Fruit fly (Drosophila melanogaster) whole organism, embryonic: Measurements from ENCODE around the gene Ino80.

Experiments used
- CG10959 ChIP-seq: fragments of 200-800 bp; sonication (Bioruptor generic); IDR thresholded peaks from 2 replicates; pipeline ENCODE4 v1.3.6; 2022; ENCODE audit warnings: missing biosample characterization, missing genetic modification characterization
- CG15073 ChIP-seq: fragments of 200-800 bp; sonication (Bioruptor generic); optimal IDR thresholded peaks from 2 replicates; lab custom pipeline; 2016; ENCODE audit warnings: missing biosample characterization, missing genetic modification characterization
- CG15479 ChIP-seq: fragments of 200-800 bp; sonication (Bioruptor generic); optimal IDR thresholded peaks from 3 replicates; lab custom pipeline; 2019; ENCODE audit warnings: missing biosample characterization, mild to moderate bottlenecking, missing genetic modification characterization, moderate library complexity
- CG15696 ChIP-seq: fragments of 200-800 bp; sonication (Bioruptor generic); optimal IDR thresholded peaks from 2 replicates; lab custom pipeline; 2019; ENCODE audit warnings: missing biosample characterization, mild to moderate bottlenecking, missing genetic modification characterization, moderate library complexity
- CG1603 ChIP-seq: fragments of 200-800 bp; sonication (Bioruptor generic); optimal IDR thresholded peaks from 2 replicates; lab custom pipeline; 2019; ENCODE audit warnings: missing biosample characterization, mild to moderate bottlenecking, missing genetic modification characterization, moderate library complexity
- CG17361 ChIP-seq: fragments of 200-800 bp; sonication (Bioruptor generic); IDR thresholded peaks from 3 replicates; pipeline ENCODE4 v1.3.6; 2022; ENCODE audit warnings: missing biosample characterization, missing genetic modification characterization
- CG17568 ChIP-seq: fragments of 200-800 bp; sonication (Bioruptor generic); optimal IDR thresholded peaks from 2 replicates; lab custom pipeline; 2018; ENCODE audit warnings: missing biosample characterization, mild to moderate bottlenecking, missing genetic modification characterization, moderate library complexity
- CG2875 ChIP-seq: fragments of 200-800 bp; sonication (Bioruptor generic); optimal IDR thresholded peaks from 2 replicates; lab custom pipeline; 2017; ENCODE audit warnings: missing biosample characterization, mild to moderate bottlenecking, missing genetic modification characterization, missing genetic modification reagents
- CG31365 ChIP-seq: fragments of 200-800 bp; sonication (Bioruptor generic); optimal IDR thresholded peaks from 2 replicates; lab custom pipeline; 2018; ENCODE audit warnings: missing biosample characterization, mild to moderate bottlenecking, missing genetic modification characterization
- CG32772 ChIP-seq: fragments of 200-800 bp; sonication (Bioruptor generic); IDR thresholded peaks from 2 replicates; pipeline ENCODE4 v1.3.6; 2022; ENCODE audit warnings: missing biosample characterization, missing genetic modification characterization
- CG3838 ChIP-seq: fragments of 200-800 bp; sonication (Bioruptor generic); optimal IDR thresholded peaks from 3 replicates; lab custom pipeline; 2016; ENCODE audit warnings: missing biosample characterization, missing genetic modification characterization
- CG3995 ChIP-seq: fragments of 200-800 bp; sonication (Bioruptor generic); optimal IDR thresholded peaks from 3 replicates; lab custom pipeline; 2016; ENCODE audit warnings: missing biosample characterization, missing genetic modification characterization
- CG43689 ChIP-seq: fragments of 200-800 bp; sonication (Bioruptor generic); IDR thresholded peaks from 2 replicates; pipeline ENCODE4 v1.3.6; 2022; ENCODE audit warnings: missing biosample characterization, missing genetic modification characterization
- CG4854 ChIP-seq: fragments of 200-800 bp; sonication (Bioruptor generic); optimal IDR thresholded peaks from 2 replicates; lab custom pipeline; 2016; ENCODE audit warnings: missing biosample characterization, missing genetic modification characterization, inconsistent platforms
- Camta ChIP-seq: fragments of 200-800 bp; sonication (Bioruptor generic); optimal IDR thresholded peaks from 2 replicates; lab custom pipeline; 2016; ENCODE audit warnings: missing biosample characterization, missing genetic modification characterization
- D ChIP-seq, 2 experiments: fragments of 200-800 bp in 1 of 2; fragments of >200 bp in 1 of 2; sonication (Bioruptor generic) in 1 of 2; optimal IDR thresholded peaks; 2 replicates in 1 of 2; 3 replicates in 1 of 2; lab custom pipeline; 2017; ENCODE audit warnings: mild to moderate bottlenecking in 1 of 2, missing biosample characterization in 1 of 2, missing genetic modification characterization in 1 of 2, missing genetic modification reagents in 1 of 2
- Dek ChIP-seq: fragments of 200-800 bp; sonication (Bioruptor generic); optimal IDR thresholded peaks from 3 replicates; lab custom pipeline; 2019; ENCODE audit warnings: missing biosample characterization, mild to moderate bottlenecking, missing genetic modification characterization, moderate library complexity
- Dfd ChIP-seq, 2 experiments: fragments of >200 bp; optimal IDR thresholded peaks; 2 replicates each; lab custom pipeline; 2017; ENCODE audit warnings: missing biosample characterization in 2 of 2, missing genetic modification characterization in 2 of 2
- Dip2 ChIP-seq: fragments of 200-800 bp; sonication (Bioruptor generic); IDR thresholded peaks from 2 replicates; pipeline ENCODE4 v1.3.6; 2022; ENCODE audit warnings: missing biosample characterization, missing genetic modification characterization
- H15 ChIP-seq: fragments of 200-800 bp; sonication (Bioruptor generic); IDR thresholded peaks from 3 replicates; pipeline ENCODE4 v1.3.6; 2022; ENCODE audit warnings: missing biosample characterization, missing genetic modification characterization
- Hr3 ChIP-seq: fragments of 200-800 bp; sonication (Bioruptor generic); optimal IDR thresholded peaks from 3 replicates; lab custom pipeline; 2016; ENCODE audit warnings: missing biosample characterization, missing genetic modification characterization
- Hsf ChIP-seq: fragments of 200-800 bp; sonication (Bioruptor generic); optimal IDR thresholded peaks from 3 replicates; lab custom pipeline; 2016; ENCODE audit warnings: missing biosample characterization, missing genetic modification characterization
- Mad ChIP-seq: fragments of 200-800 bp; sonication (Bioruptor generic); optimal IDR thresholded peaks from 2 replicates; lab custom pipeline; 2016; ENCODE audit warnings: missing biosample characterization, missing genetic modification characterization
- Neu2 ChIP-seq: fragments of 200-800 bp; sonication (Bioruptor generic); optimal IDR thresholded peaks from 3 replicates; lab custom pipeline; 2016; ENCODE audit warnings: missing biosample characterization, missing genetic modification characterization, borderline replicate concordance
- ab ChIP-seq: fragments of 200-800 bp; sonication (Bioruptor generic); optimal IDR thresholded peaks from 2 replicates; lab custom pipeline; 2016; ENCODE audit warnings: missing biosample characterization, missing genetic modification characterization
- ara ChIP-seq: fragments of 200-800 bp; sonication (Bioruptor generic); IDR thresholded peaks from 2 replicates; pipeline ENCODE4 v1.3.6; 2022; ENCODE audit warnings: missing biosample characterization, missing genetic modification characterization
- bab2 ChIP-seq: fragments of 200-800 bp; sonication (Bioruptor generic); optimal IDR thresholded peaks from 2 replicates; lab custom pipeline; 2016; ENCODE audit warnings: missing biosample characterization, missing genetic modification characterization
- cad ChIP-seq: fragments of >200 bp; optimal IDR thresholded peaks from 2 replicates; lab custom pipeline; 2017; ENCODE audit warnings: missing biosample characterization, missing genetic modification characterization
- chn ChIP-seq: fragments of 200-800 bp; sonication (Bioruptor generic); optimal IDR thresholded peaks from 2 replicates; lab custom pipeline; 2016; ENCODE audit warnings: missing biosample characterization, missing genetic modification characterization
- crp ChIP-seq, 2 experiments: fragments of 200-800 bp; sonication (Bioruptor generic); optimal IDR thresholded peaks; 2 replicates in 1 of 2; 3 replicates in 1 of 2; lab custom pipeline; 2017; ENCODE audit warnings: missing biosample characterization in 2 of 2, missing genetic modification characterization in 2 of 2, mild to moderate bottlenecking in 1 of 2, moderate library complexity in 1 of 2
- dan ChIP-seq: fragments of 200-800 bp; sonication (Bioruptor generic); IDR thresholded peaks from 2 replicates; pipeline ENCODE4 v1.3.6; 2022; ENCODE audit warnings: missing biosample characterization, missing genetic modification characterization
- emc ChIP-seq: fragments of 200-800 bp; sonication (Bioruptor generic); optimal IDR thresholded peaks from 2 replicates; lab custom pipeline; 2016; ENCODE audit warnings: missing biosample characterization, missing genetic modification characterization
- fd64A ChIP-seq: fragments of 200-800 bp; sonication (Bioruptor generic); optimal IDR thresholded peaks from 3 replicates; lab custom pipeline; 2018; ENCODE audit warnings: missing biosample characterization, mild to moderate bottlenecking, missing genetic modification characterization
- gfzf ChIP-seq: fragments of 200-800 bp; sonication (Bioruptor generic); optimal IDR thresholded peaks from 2 replicates; lab custom pipeline; 2016; ENCODE audit warnings: missing biosample characterization, mild to moderate bottlenecking, missing genetic modification characterization, moderate library complexity
- grn ChIP-seq: fragments of 200-800 bp; sonication (Bioruptor generic); optimal IDR thresholded peaks from 3 replicates; lab custom pipeline; 2017; ENCODE audit warnings: missing biosample characterization, missing genetic modification characterization
- jumu ChIP-seq: fragments of 200-800 bp; sonication (Bioruptor generic); optimal IDR thresholded peaks from 3 replicates; lab custom pipeline; 2016; ENCODE audit warnings: missing biosample characterization, missing genetic modification characterization
- kay ChIP-seq: fragments of 200-800 bp; sonication (Bioruptor generic); optimal IDR thresholded peaks from 2 replicates; lab custom pipeline; 2016; ENCODE audit warnings: missing biosample characterization, missing genetic modification characterization
- otp ChIP-seq: fragments of 200-800 bp; sonication (Bioruptor generic); IDR thresholded peaks from 3 replicates; pipeline ENCODE4, ENCODE4 v1.3.6; 2022; ENCODE audit warnings: missing biosample characterization, missing genetic modification characterization
- pan ChIP-seq, 4 experiments: fragments of >200 bp in 3 of 4; fragments of 200-800 bp in 1 of 4; sonication (Bioruptor generic) in 1 of 4; optimal IDR thresholded peaks in 3 of 4; IDR thresholded peaks in 1 of 4; 2 replicates each; pipeline versions ENCODE4 v1.3.6 to Lab custom; 2017 to 2022; ENCODE audit warnings: missing biosample characterization in 2 of 4, missing genetic modification characterization in 2 of 4, mixed read lengths in 1 of 4
- pnt ChIP-seq: fragments of 200-800 bp; sonication (Bioruptor generic); optimal IDR thresholded peaks from 3 replicates; lab custom pipeline; 2016; ENCODE audit warnings: missing biosample characterization, missing genetic modification characterization
- prd ChIP-seq, 3 experiments: fragments of >200 bp in 2 of 3; fragments of 200-800 bp in 1 of 3; sonication (Bioruptor generic) in 1 of 3; optimal IDR thresholded peaks in 2 of 3; IDR thresholded peaks in 1 of 3; 2 replicates in 2 of 3; 3 replicates in 1 of 3; pipeline versions ENCODE4 v1.3.6 to Lab custom; 2017 to 2022; ENCODE audit warnings: missing biosample characterization in 1 of 3, missing genetic modification characterization in 1 of 3
- pros ChIP-seq: fragments of 200-800 bp; sonication (Bioruptor generic); optimal IDR thresholded peaks from 3 replicates; lab custom pipeline; 2019; ENCODE audit warnings: missing biosample characterization, mild to moderate bottlenecking, missing genetic modification characterization, moderate library complexity
- row ChIP-seq: fragments of 200-800 bp; sonication (Bioruptor generic); IDR thresholded peaks from 3 replicates; pipeline ENCODE4 v1.3.6; 2022; ENCODE audit warnings: missing biosample characterization, missing genetic modification characterization
- run ChIP-seq: fragments of 200-800 bp; sonication (Bioruptor generic); optimal IDR thresholded peaks from 3 replicates; lab custom pipeline; 2018; ENCODE audit warnings: missing biosample characterization, mild to moderate bottlenecking, missing genetic modification characterization
- sim ChIP-seq: fragments of 200-800 bp; sonication (Bioruptor generic); IDR thresholded peaks from 2 replicates; pipeline ENCODE4 v1.3.6; 2022; ENCODE audit warnings: missing biosample characterization, missing genetic modification characterization
- tll ChIP-seq, 2 experiments: fragments of 200-800 bp in 1 of 2; fragments of >200 bp in 1 of 2; sonication (Bioruptor generic) in 1 of 2; optimal IDR thresholded peaks; 2 replicates each; lab custom pipeline; 2017 to 2019; ENCODE audit warnings: missing biosample characterization in 2 of 2, missing genetic modification characterization in 2 of 2, mild to moderate bottlenecking in 1 of 2, moderate library complexity in 1 of 2
- zen ChIP-seq: fragments of 200-800 bp; sonication (Bioruptor generic); optimal IDR thresholded peaks from 3 replicates; lab custom pipeline; 2018; ENCODE audit warnings: missing biosample characterization, mild to moderate bottlenecking, missing genetic modification characterization, moderate library complexity

The Ino80 gene

dm6 chr3R:19352121-19352520 is 50.8 kb downstream of the Ino80 start (continued):
- TF ChIP-seq pan (optimal IDR thresholded peaks at IDR 0.05; lab: Kevin White, UChicago) (no peak), pan (GFP tag; optimal IDR thresholded peaks at IDR 0.05 in 1 of 2, IDR thresholded peaks at IDR 0.05 in 1 of 2) (no peak), grn (GFP tag; lab: Kevin White, UChicago) (no peak), CG1603 (tag; lab: Kevin White, UChicago) (no peak), jumu (GFP tag; lab: Kevin White, UChicago) (no peak), tll (GFP tag; optimal IDR thresholded peaks at IDR 0.05; lab: Kevin White, UChicago) (peak in 1 of 2 experiments; percentile 71), CG32772 (GFP tag; lab: Robert Waterston, UW) (no peak), chn (GFP tag; lab: Kevin White, UChicago) (no peak), prd (optimal IDR thresholded peaks at IDR 0.05; lab: Kevin White, UChicago) (no peak), prd (GFP tag; IDR thresholded peaks at IDR 0.05; lab: Robert Waterston, UW) (peak; percentile 9; the same call in 1 of the 3 replicates), cad (GFP tag; lab: Kevin White, UChicago) (peak; percentile 19), emc (GFP tag; lab: Kevin White, UChicago) (no peak), CG17568 (no peak), zen (tag; lab: Kevin White, UChicago) (peak; percentile 21), bab2 (no peak), fd64A (GFP tag; lab: Kevin White, UChicago) (no peak)
- TF ChIP-seq, all 482 proteins: peak for 7

dm6 chr3R:19350375-19350943 is 52.5 kb downstream of the Ino80 start:
- TF ChIP-seq pnt (GFP tag; lab: Kevin White, UChicago) (no peak), H15 (GFP tag; lab: Robert Waterston, UW) (no peak), CG15479 (GFP tag; lab: Kevin White, UChicago) (peak; percentile 89), otp (no peak), CG15696 (tag; lab: Kevin White, UChicago) (no peak), CG2875 (GFP tag; lab: Kevin White, UChicago) (no peak), crp (GFP tag; optimal IDR thresholded peaks at IDR 0.05; lab: Kevin White, UChicago) (no peak), ab (no peak), zen (tag; lab: Kevin White, UChicago) (peak; percentile 64), CG4854 (GFP tag; lab: Kevin White, UChicago) (no peak), Hsf (GFP tag; lab: Kevin White, UChicago) (no peak), tll (GFP tag; optimal IDR thresholded peaks at IDR 0.05; lab: Kevin White, UChicago) (peak in 1 of 2 experiments; percentile 80), CG31365 (no peak), ara (no peak), Hr3 (no peak), run (tag; lab: Kevin White, UChicago) (no peak), Dip2 (no peak), CG10959 (GFP tag; lab: Robert Waterston, UW) (no peak), sim (GFP tag; lab: Robert Waterston, UW) (no peak), cad (GFP tag; lab: Kevin White, UChicago) (peak; percentile 67), Dfd (GFP tag; optimal IDR thresholded peaks at IDR 0.05; lab: Kevin White, UChicago) (no peak), Neu2 (GFP tag; lab: Kevin White, UChicago) (peak; percentile 48), gfzf (GFP tag; lab: Kevin White, UChicago) (no peak), CG3995 (GFP tag; lab: Kevin White, UChicago) (no peak), Dek (tag; lab: Kevin White, UChicago) (no peak), pros (GFP tag; lab: Kevin White, UChicago) (peak; percentile 28), dan (no peak), row (GFP tag; lab: Robert Waterston, UW) (no peak), CG43689 (no peak), kay (GFP tag; lab: Kevin White, UChicago) (no peak), D (optimal IDR thresholded peaks at IDR 0.05; lab: Kevin White, UChicago) (peak; percentile 92), D (GFP tag; optimal IDR thresholded peaks at IDR 0.05; lab: Kevin White, UChicago) (no peak), CG15073 (GFP tag; lab: Kevin White, UChicago) (no peak), CG3838 (no peak), Camta (GFP tag; lab: Kevin White, UChicago) (no peak), CG17361 (no peak), emc (GFP tag; lab: Kevin White, UChicago) (no peak), Mad (no peak)
